Worm (Caenorhabditis elegans): ENCODE data around the gene ttr-45.

ttr-45 gene

DNA sequence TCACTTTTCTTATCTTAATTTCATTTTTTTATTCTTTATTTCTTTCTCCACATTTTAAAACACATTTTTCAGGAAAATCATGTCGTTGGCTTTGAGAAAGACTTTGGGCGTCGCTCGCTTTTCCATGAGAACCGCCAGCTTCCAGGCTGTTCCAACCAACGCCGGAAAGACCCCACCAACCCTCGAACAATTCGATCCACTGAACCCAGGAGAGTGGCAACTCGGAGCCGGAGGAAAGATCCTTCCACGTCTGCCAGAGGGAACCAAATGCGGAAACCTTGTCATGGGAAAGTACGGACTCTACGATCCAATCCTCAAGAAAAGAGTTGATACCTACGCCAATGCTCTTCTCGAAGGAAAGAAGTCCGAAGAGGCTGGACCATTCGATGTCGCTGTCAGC lies 46.1 kb downstream of the ttr-45 start, which contains the start of gene kdp-1:
kdp-1 (plus strand) TSS at position 80 of the 400 bp plus-strand sequence.
- TF ChIP-seq ceh-36 (tag; optimal IDR thresholded peaks at IDR 0.05): no peak
- no peak for TF ChIP-seq scrt-1 (GFP tag; IDR thresholded peaks at IDR 0.05)
- TF ChIP-seq hmg-4 (GFP tag; optimal IDR thresholded peaks at IDR 0.05): no peak
- TF ChIP-seq hnd-1 (tag; optimal IDR thresholded peaks at IDR 0.05): no peak
- no peak for TF ChIP-seq ceh-13 (GFP tag; optimal IDR thresholded peaks at IDR 0.05)
- no peak for TF ChIP-seq tbx-11 (GFP tag; IDR thresholded peaks at IDR 0.05)
- TF ChIP-seq flt-1 (GFP tag; IDR thresholded peaks at IDR 0.05): no peak
- no peak for TF ChIP-seq tra-4 (tag; optimal IDR thresholded peaks at IDR 0.05)

DNA sequence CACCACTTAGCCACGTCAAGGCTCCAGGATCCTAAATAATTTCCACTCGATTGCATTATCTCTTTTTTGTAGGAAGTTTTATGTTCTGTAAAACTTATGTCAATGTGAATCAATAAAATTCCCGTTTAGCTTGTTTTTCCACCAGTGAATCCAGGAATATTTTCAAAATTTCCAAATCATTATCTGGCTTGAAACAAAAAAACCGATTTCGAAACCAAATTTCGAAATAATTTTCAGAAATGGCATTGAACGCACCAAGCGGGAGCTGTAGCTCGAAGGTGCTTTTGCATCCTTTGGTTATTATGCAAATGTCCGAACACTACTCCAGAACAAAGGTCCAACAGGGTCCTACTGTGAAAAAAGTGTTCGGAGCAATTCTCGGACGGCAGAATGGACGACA lies 46.6 kb downstream of the ttr-45 start, which contains the start of gene csn-6:
csn-6 (plus strand) TSS at position 234 of the 400 bp plus-strand sequence.
- TF ChIP-seq pes-1 (GFP tag; IDR thresholded peaks at IDR 0.05) (no peak), ets-7 (tag; optimal IDR thresholded peaks at IDR 0.05) (no peak), B0310.2 (tag; optimal IDR thresholded peaks at IDR 0.05) (no peak), tra-4 (tag; optimal IDR thresholded peaks at IDR 0.05) (no peak), hmbx-1 (tag; optimal IDR thresholded peaks at IDR 0.05) (no peak), scrt-1 (GFP tag; IDR thresholded peaks at IDR 0.05) (no peak), ceh-36 (tag; optimal IDR thresholded peaks at IDR 0.05) (no peak), aly-1 (tag; optimal IDR thresholded peaks at IDR 0.05) (no peak), sea-1 (GFP tag; conservative IDR thresholded peaks at IDR 0.05) (no peak), hnd-1 (tag; optimal IDR thresholded peaks at IDR 0.05) (no peak), tbx-11 (GFP tag; IDR thresholded peaks at IDR 0.05) (no peak), flt-1 (GFP tag; IDR thresholded peaks at IDR 0.05) (no peak), tbx-37 (GFP tag; conservative IDR thresholded peaks at IDR 0.05) (no peak), ama-1 (optimal IDR thresholded peaks at IDR 0.05) (no peak), hmg-4 (GFP tag; optimal IDR thresholded peaks at IDR 0.05) (no peak), ceh-13 (GFP tag; optimal IDR thresholded peaks at IDR 0.05) (no peak), F13C5.2 (tag; optimal IDR thresholded peaks at IDR 0.05) (no peak)

DNA sequence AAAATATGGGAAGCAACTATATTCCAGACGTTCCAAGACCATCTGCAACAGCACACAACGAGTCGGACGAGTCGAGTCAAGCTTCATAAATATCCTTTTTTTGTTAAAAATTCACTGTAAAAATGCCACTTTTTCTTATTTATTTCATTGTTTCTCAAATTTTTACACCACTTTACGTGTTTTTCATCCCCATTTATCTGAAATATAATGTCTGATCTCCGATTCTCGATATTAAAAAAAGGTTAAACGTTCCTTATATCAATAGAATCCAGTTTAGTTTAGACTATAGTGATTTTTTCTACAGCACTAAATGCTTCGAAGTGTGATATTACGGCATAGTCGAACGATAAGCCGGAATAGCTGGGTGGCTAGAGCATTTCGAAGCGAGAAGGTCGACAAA lies 49.4 kb downstream of the ttr-45 start, which contains the start of gene Y67H2A.7:
Y67H2A.7 (plus strand) TSS at position 301 of the 400 bp plus-strand sequence.
- TF ChIP-seq hmg-4 (GFP tag; optimal IDR thresholded peaks at IDR 0.05) (no peak), tra-4 (tag; optimal IDR thresholded peaks at IDR 0.05) (no peak), hnd-1 (tag; optimal IDR thresholded peaks at IDR 0.05) (no peak), ceh-13 (GFP tag; optimal IDR thresholded peaks at IDR 0.05) (no peak), scrt-1 (GFP tag; IDR thresholded peaks at IDR 0.05) (no peak), ets-7 (tag; optimal IDR thresholded peaks at IDR 0.05) (no peak), tbx-11 (GFP tag; IDR thresholded peaks at IDR 0.05) (no peak), sea-1 (GFP tag; conservative IDR thresholded peaks at IDR 0.05) (no peak), hmbx-1 (tag; optimal IDR thresholded peaks at IDR 0.05) (no peak), tbx-37 (GFP tag; conservative IDR thresholded peaks at IDR 0.05) (no peak), F13C5.2 (tag; optimal IDR thresholded peaks at IDR 0.05) (no peak), ceh-36 (tag; optimal IDR thresholded peaks at IDR 0.05) (no peak), ama-1 (optimal IDR thresholded peaks at IDR 0.05) (no peak), aly-1 (tag; optimal IDR thresholded peaks at IDR 0.05) (no peak), pes-1 (GFP tag; IDR thresholded peaks at IDR 0.05) (no peak), B0310.2 (tag; optimal IDR thresholded peaks at IDR 0.05) (no peak), flt-1 (GFP tag; IDR thresholded peaks at IDR 0.05) (no peak)

DNA sequence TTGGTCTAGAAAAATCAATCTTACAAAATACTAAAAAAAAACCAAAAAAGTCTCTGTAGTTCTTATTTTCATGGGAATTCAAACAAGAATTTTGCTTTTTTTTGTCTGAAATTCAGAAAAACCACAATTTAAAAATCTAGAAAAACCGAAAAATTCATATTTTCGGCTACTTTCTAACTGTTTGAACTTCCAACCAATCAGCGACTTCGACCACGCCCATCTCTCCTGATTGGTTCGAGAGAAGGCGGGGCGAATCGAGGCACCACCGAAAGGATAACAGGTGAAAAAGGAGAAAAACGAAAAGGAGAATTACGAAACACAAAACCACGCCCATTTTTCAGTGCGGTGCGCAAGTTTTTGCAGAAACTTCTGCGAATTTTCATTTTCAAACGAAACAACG lies 50.8 kb downstream of the ttr-45 start:
- no peak for TF ChIP-seq ceh-13 (GFP tag; optimal IDR thresholded peaks at IDR 0.05)
- TF ChIP-seq scrt-1 (GFP tag; IDR thresholded peaks at IDR 0.05): no peak
- TF ChIP-seq hnd-1 (tag; optimal IDR thresholded peaks at IDR 0.05): no peak
